Worm (Caenorhabditis elegans) whole organism, young adult: ENCODE results near the gene F57B1.5.

Experiments used
- F52B5.7 ChIP-seq: sonication (generic microtip); optimal IDR thresholded peaks from 2 replicates; lab custom pipeline; 2016; ENCODE audit warnings: mild to moderate bottlenecking, missing genetic modification characterization, missing compliant biosample characterization
- K11D2.4 ChIP-seq: fragments of 200-800 bp; sonication (Bioruptor generic); IDR thresholded peaks from 2 replicates; pipeline ENCODE4 v1.3.6; 2022; ENCODE audit warnings: missing genetic modification reagents, missing genetic modification characterization, missing compliant biosample characterization
- dpff-1 ChIP-seq: sonication (generic microtip); optimal IDR thresholded peaks from 2 replicates; lab custom pipeline; 2017; ENCODE audit warnings: mild to moderate bottlenecking, missing genetic modification characterization, missing compliant biosample characterization
- hlh-12 ChIP-seq: sonication (generic microtip); optimal IDR thresholded peaks from 2 replicates; lab custom pipeline; 2016; ENCODE audit warnings: missing genetic modification characterization, missing compliant biosample characterization
- hmg-20 ChIP-seq: fragments of 200-800 bp; sonication (Bioruptor generic); IDR thresholded peaks from 2 replicates; pipeline ENCODE4 v1.3.6; 2022; ENCODE audit warnings: missing genetic modification reagents, missing genetic modification characterization, missing compliant biosample characterization
- let-607 ChIP-seq, 2 experiments: fragments of 200-800 bp in 1 of 2; sonication (Bioruptor generic) in 1 of 2; sonication (generic microtip) in 1 of 2; optimal IDR thresholded peaks; 2 replicates each; lab custom pipeline; 2016 to 2018; ENCODE audit warnings: mild to moderate bottlenecking in 2 of 2, missing compliant biosample characterization in 2 of 2, missing genetic modification characterization in 2 of 2, moderate library complexity in 2 of 2, missing genotype in 1 of 2
- madf-10 ChIP-seq: sonication (generic microtip); optimal IDR thresholded peaks from 2 replicates; lab custom pipeline; 2016; ENCODE audit warnings: mild to moderate bottlenecking, missing genetic modification characterization, missing compliant biosample characterization

- TF ChIP-seq K11D2.4 (GFP tag; lab: Robert Waterston, UW), result no peak
- no peak for TF ChIP-seq madf-10
- no peak for TF ChIP-seq let-607 (tag; optimal IDR thresholded peaks at IDR 0.05; lab: Kevin White, UChicago)
- TF ChIP-seq dpff-1 (tag; lab: Kevin White, UChicago), result no peak
- TF ChIP-seq hmg-20 (GFP tag; lab: Robert Waterston, UW), result no peak
- TF ChIP-seq hlh-12 (tag; lab: Kevin White, UChicago), result no peak
- no peak for TF ChIP-seq F52B5.7 (tag; lab: Kevin White, UChicago)
Observed at ce11 chrV:13236507-13236906, 29.0 kb downstream of the F57B1.5 start, which contains the start of gene dmd-10.
